Fruit fly (Drosophila melanogaster): ENCODE measurements around the gene CG6026.

CG6026 gene

DNA sequence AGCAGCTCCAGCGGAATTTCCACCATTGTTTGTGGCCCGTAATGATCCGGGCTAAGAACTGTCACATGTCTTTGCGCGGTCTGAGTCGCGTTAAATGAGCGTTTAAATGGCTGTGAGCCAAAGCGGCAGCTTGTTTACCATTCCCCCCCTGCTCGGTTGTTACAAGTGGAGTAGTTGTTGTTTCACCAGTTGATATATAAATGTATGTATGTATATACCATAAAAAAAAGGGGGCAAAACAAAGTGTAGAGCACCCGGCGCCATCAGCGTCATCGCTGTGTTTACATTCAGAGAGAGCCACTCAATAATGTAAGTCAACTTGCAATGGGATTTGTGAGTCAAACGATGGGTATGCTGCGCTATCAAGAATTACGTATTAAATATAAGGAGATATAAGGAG, 23.5 kb downstream of the CG6026 start (continued):
- TF ChIP-seq CG16779 (GFP tag; IDR thresholded peaks at IDR 0.05) (no peak), lab (GFP tag; optimal IDR thresholded peaks at IDR 0.05) (peak; percentile 26)

DNA sequence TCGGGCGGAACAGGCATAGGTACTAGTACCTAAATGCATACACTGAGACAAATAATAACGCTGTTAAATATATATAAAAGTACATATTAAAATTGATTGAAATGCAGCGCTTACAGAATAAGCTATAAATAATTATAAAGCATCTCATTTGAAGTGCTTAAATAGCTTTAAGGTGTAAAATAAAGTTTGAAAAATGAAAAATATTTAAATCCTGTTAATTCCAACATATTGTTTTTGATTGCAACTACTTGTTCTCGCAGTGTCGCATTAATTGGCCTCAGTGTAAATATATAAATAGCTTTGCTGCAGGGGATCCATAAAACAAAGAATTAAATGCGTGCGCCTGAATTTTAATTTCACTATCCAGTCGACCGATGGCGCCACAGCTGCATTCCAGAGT, 25.0 kb downstream of the CG6026 start:
- TF ChIP-seq gem (tag; optimal IDR thresholded peaks at IDR 0.05), result peak; percentile 51
- no peak for TF ChIP-seq CG9817 (tag; optimal IDR thresholded peaks at IDR 0.05)
- no peak for TF ChIP-seq rib (GFP tag; IDR thresholded peaks at IDR 0.05)
- no peak for TF ChIP-seq BtbVII (GFP tag; optimal IDR thresholded peaks at IDR 0.05)
- TF ChIP-seq CrebB (tag; optimal IDR thresholded peaks at IDR 0.05), result no peak
- no peak for TF ChIP-seq pum (GFP tag; optimal IDR thresholded peaks at IDR 0.05)
- peak; percentile 27 for TF ChIP-seq CG11504 (tag; optimal IDR thresholded peaks at IDR 0.05)
- TF ChIP-seq schlank (tag; optimal IDR thresholded peaks at IDR 0.05), result no peak
- TF ChIP-seq ac (GFP tag; optimal IDR thresholded peaks at IDR 0.05), result no peak
- TF ChIP-seq CG2712 (tag; optimal IDR thresholded peaks at IDR 0.05), result peak; percentile 33
- TF ChIP-seq CG18619 (GFP tag; optimal IDR thresholded peaks at IDR 0.05), result no peak
- peak; percentile 14 for TF ChIP-seq Sox102F (GFP tag; optimal IDR thresholded peaks at IDR 0.05)
- peak; percentile 27; the same call in 1 of the 3 replicates for TF ChIP-seq CG17361 (GFP tag; IDR thresholded peaks at IDR 0.05)
- no peak for TF ChIP-seq Sin3A (optimal IDR thresholded peaks at IDR 0.05)
- peak; percentile 25 for TF ChIP-seq CG10979 (tag; optimal IDR thresholded peaks at IDR 0.05)
- no peak for TF ChIP-seq CG4360 (GFP tag; IDR thresholded peaks at IDR 0.05)
- TF ChIP-seq gsb (GFP tag; IDR thresholded peaks at IDR 0.05), result no peak
- no peak for TF ChIP-seq CG11695 (GFP tag; IDR thresholded peaks at IDR 0.05)
- peak; percentile 15 for TF ChIP-seq CG14710 (tag; optimal IDR thresholded peaks at IDR 0.05)
- no peak for TF ChIP-seq CkIIα-i1 (GFP tag; IDR thresholded peaks at IDR 0.05)
- TF ChIP-seq CG17359 (tag; optimal IDR thresholded peaks at IDR 0.05), result peak; percentile 5
- TF ChIP-seq CG10147 (GFP tag; optimal IDR thresholded peaks at IDR 0.05), result no peak
- TF ChIP-seq CoRest (tag; optimal IDR thresholded peaks at IDR 0.05), result no peak
- peak; percentile 23 for TF ChIP-seq dmrt99B (tag; optimal IDR thresholded peaks at IDR 0.05)
- no peak for TF ChIP-seq CG17385 (GFP tag; optimal IDR thresholded peaks at IDR 0.05)
- no peak for TF ChIP-seq toy (GFP tag; IDR thresholded peaks at IDR 0.05)
- no peak for TF ChIP-seq CG14667 (GFP tag; IDR thresholded peaks at IDR 0.05)
- TF ChIP-seq unpg (GFP tag; optimal IDR thresholded peaks at IDR 0.05), result peak; percentile 20
- peak; percentile 78 for TF ChIP-seq sens (GFP tag)
- peak; percentile 29 for TF ChIP-seq Blimp-1 (GFP tag; optimal IDR thresholded peaks at IDR 0.05)
- peak; percentile 51 for TF ChIP-seq CG18262 (tag; optimal IDR thresholded peaks at IDR 0.05)
- TF ChIP-seq GATAe (GFP tag; conservative IDR thresholded peaks at IDR 0.05), result no peak
- TF ChIP-seq Ssrp (tag; optimal IDR thresholded peaks at IDR 0.05), result peak; percentile 6
- TF ChIP-seq CG12071 (GFP tag; optimal IDR thresholded peaks at IDR 0.05), result no peak
- no peak for TF ChIP-seq Ravus (GFP tag; IDR thresholded peaks at IDR 0.05)
- no peak for TF ChIP-seq Meics (GFP tag; optimal IDR thresholded peaks at IDR 0.05)
- TF ChIP-seq ci (GFP tag; IDR thresholded peaks at IDR 0.05), result 0 out of 3 replicates have a peak, but pooled peaks have one; percentile 14
- peak; percentile 5 for TF ChIP-seq CG2678 (tag; optimal IDR thresholded peaks at IDR 0.05)
- TF ChIP-seq bsh (GFP tag; optimal IDR thresholded peaks at IDR 0.05), result peak in 1 of 2 experiments; percentile 40
- TF ChIP-seq phol (tag; optimal IDR thresholded peaks at IDR 0.05), result peak; percentile 15
